Worm (Caenorhabditis elegans) whole organism, L1 larva: ENCODE data around the gene serp-1.1.

Source experiments
- C04F5.9 ChIP-seq: sonication (generic microtip); optimal IDR thresholded peaks from 2 replicates; lab custom pipeline; 2016; ENCODE audit warnings: missing genetic modification characterization, missing compliant biosample characterization
- aha-1 ChIP-seq: fragments of 150-350 bp; optimal IDR thresholded peaks from 2 replicates; lab custom pipeline; 2014; ENCODE audit warnings: missing biosample characterization, missing genetic modification characterization
- alr-1 ChIP-seq: fragments of 200-800 bp; sonication (Bioruptor generic); optimal IDR thresholded peaks from 2 replicates; lab custom pipeline; 2018; ENCODE audit warnings: borderline replicate concordance, mild to moderate bottlenecking, missing genetic modification characterization, missing compliant biosample characterization
- blmp-1 ChIP-seq: fragments of 150-350 bp; optimal IDR thresholded peaks from 2 replicates; lab custom pipeline; 2014; ENCODE audit warnings: missing biosample characterization, missing genetic modification characterization
- ceh-63 ChIP-seq: fragments of 200-800 bp; sonication (Bioruptor generic); optimal IDR thresholded peaks from 2 replicates; lab custom pipeline; 2018; ENCODE audit warnings: mild to moderate bottlenecking, missing genetic modification characterization, missing compliant biosample characterization
- ceh-82 ChIP-seq, 3 experiments: fragments of 150-350 bp in 1 of 3; sonication (generic microtip) in 2 of 3; optimal IDR thresholded peaks; 2 replicates each; lab custom pipeline; 2014 to 2017; ENCODE audit warnings: missing biosample characterization in 3 of 3, missing genetic modification characterization in 3 of 3
- ceh-88 ChIP-seq: fragments of 200-800 bp; sonication (Bioruptor generic); IDR thresholded peaks from 2 replicates; pipeline ENCODE4 v1.3.6; 2022; ENCODE audit warnings: missing genetic modification characterization, missing compliant biosample characterization
- ces-1 ChIP-seq: fragments of 150-350 bp; optimal IDR thresholded peaks from 2 replicates; lab custom pipeline; 2014; ENCODE audit warnings: missing biosample characterization, missing genetic modification reagents, missing genetic modification characterization
- efl-3 ChIP-seq: fragments of 200-800 bp; sonication (Bioruptor generic); optimal IDR thresholded peaks from 2 replicates; lab custom pipeline; 2018; ENCODE audit warnings: mild to moderate bottlenecking, missing genetic modification characterization, missing compliant biosample characterization
- egl-27 ChIP-seq, 2 experiments: fragments of 150-350 bp in 1 of 2; sonication (generic microtip); optimal IDR thresholded peaks; 3 replicates each; lab custom pipeline; 2017 to 2018; ENCODE audit warnings: missing biosample characterization in 2 of 2, missing genetic modification characterization in 2 of 2, missing genetic modification reagents in 2 of 2
- ets-5 ChIP-seq: fragments of 200-800 bp; sonication (Bioruptor generic); IDR thresholded peaks from 2 replicates; pipeline ENCODE4 v1.3.6; 2022; ENCODE audit warnings: missing genetic modification characterization, missing compliant biosample characterization
- fkh-4 ChIP-seq: sonication (generic microtip); optimal IDR thresholded peaks from 2 replicates; lab custom pipeline; 2016; ENCODE audit warnings: missing compliant biosample characterization, missing genetic modification characterization, borderline replicate concordance
- hlh-17 ChIP-seq: fragments of 200-800 bp; sonication (Bioruptor generic); optimal IDR thresholded peaks from 2 replicates; lab custom pipeline; 2018; ENCODE audit warnings: missing genetic modification characterization, mild to moderate bottlenecking, missing compliant biosample characterization, moderate library complexity, borderline replicate concordance
- irx-1 ChIP-seq: sonication (generic microtip); optimal IDR thresholded peaks from 2 replicates; lab custom pipeline; 2016; ENCODE audit warnings: missing genetic modification characterization, missing compliant biosample characterization
- jun-1 ChIP-seq: fragments of 150-350 bp; optimal IDR thresholded peaks from 2 replicates; lab custom pipeline; 2014; ENCODE audit warnings: missing biosample characterization, missing genetic modification reagents, missing genetic modification characterization
- lin-13 ChIP-seq: fragments of 150-350 bp; optimal IDR thresholded peaks from 2 replicates; lab custom pipeline; 2014; ENCODE audit warnings: missing biosample characterization, missing genetic modification reagents, missing genetic modification characterization
- lin-14 ChIP-seq: fragments of 200-800 bp; sonication (Bioruptor generic); optimal IDR thresholded peaks from 2 replicates; lab custom pipeline; 2018; ENCODE audit warnings: mild to moderate bottlenecking, missing genetic modification characterization, moderate library complexity, missing compliant biosample characterization
- lin-15B ChIP-seq: fragments of 150-350 bp; sonication (generic microtip); optimal IDR thresholded peaks from 3 replicates; lab custom pipeline; 2014; ENCODE audit warnings: missing biosample characterization, missing genetic modification characterization
- lin-35 ChIP-seq, 2 experiments: fragments of 150-350 bp; optimal IDR thresholded peaks; 2 replicates each; lab custom pipeline; 2014; ENCODE audit warnings: missing biosample characterization in 2 of 2, missing genetic modification characterization in 2 of 2, missing genetic modification reagents in 2 of 2
- lin-39 ChIP-seq: fragments of 150-350 bp; optimal IDR thresholded peaks from 2 replicates; lab custom pipeline; 2014; ENCODE audit warnings: missing biosample characterization, missing genetic modification reagents, missing genetic modification characterization
- lir-3 ChIP-seq: sonication (generic microtip); optimal IDR thresholded peaks from 2 replicates; lab custom pipeline; 2016; ENCODE audit warnings: mild to moderate bottlenecking, missing genetic modification characterization, moderate library complexity, missing compliant biosample characterization; ENCODE audit not compliant: poor library complexity
- mab-9 ChIP-seq: fragments of 200-800 bp; sonication (Bioruptor generic); IDR thresholded peaks from 2 replicates; pipeline ENCODE4 v1.3.6; 2022; ENCODE audit warnings: missing genetic modification reagents, missing genetic modification characterization, missing compliant biosample characterization
- mdl-1 ChIP-seq, 2 experiments: fragments of 150-350 bp; optimal IDR thresholded peaks; 2 replicates each; lab custom pipeline; 2014 to 2017; ENCODE audit warnings: missing biosample characterization in 2 of 2, missing genetic modification characterization in 2 of 2, inconsistent platforms in 1 of 2
- mef-2 ChIP-seq: fragments of 150-350 bp; optimal IDR thresholded peaks from 2 replicates; lab custom pipeline; 2014; ENCODE audit warnings: missing biosample characterization, missing genetic modification characterization
- mep-1 ChIP-seq: fragments of 150-350 bp; optimal IDR thresholded peaks from 2 replicates; lab custom pipeline; 2014; ENCODE audit warnings: missing biosample characterization, missing genetic modification characterization
- nhr-11 ChIP-seq: fragments of 150-350 bp; optimal IDR thresholded peaks from 2 replicates; lab custom pipeline; 2014; ENCODE audit warnings: missing biosample characterization, missing genetic modification characterization
- nhr-237 ChIP-seq: fragments of 150-350 bp; optimal IDR thresholded peaks from 2 replicates; lab custom pipeline; 2014; ENCODE audit warnings: missing biosample characterization, missing genetic modification characterization
- nhr-28 ChIP-seq: fragments of 150-350 bp; optimal IDR thresholded peaks from 2 replicates; lab custom pipeline; 2014; ENCODE audit warnings: missing biosample characterization, missing genetic modification characterization
- nhr-47 ChIP-seq: sonication (generic microtip); optimal IDR thresholded peaks from 2 replicates; lab custom pipeline; 2016; ENCODE audit warnings: mild to moderate bottlenecking, missing genetic modification characterization, moderate library complexity, missing compliant biosample characterization
- nhr-76 ChIP-seq: sonication (generic microtip); optimal IDR thresholded peaks from 2 replicates; lab custom pipeline; 2017; ENCODE audit warnings: missing biosample characterization, missing genetic modification characterization
- nhr-77 ChIP-seq: fragments of 150-350 bp; optimal IDR thresholded peaks from 2 replicates; lab custom pipeline; 2014; ENCODE audit warnings: missing biosample characterization, missing genetic modification characterization
- nhr-84 ChIP-seq: sonication (generic microtip); optimal IDR thresholded peaks from 2 replicates; lab custom pipeline; 2017; ENCODE audit warnings: missing biosample characterization, missing genetic modification characterization
- nhr-85 ChIP-seq: sonication (generic microtip); peaks from one replicate; lab custom pipeline; 2016; ENCODE audit warnings: missing genetic modification characterization, inconsistent platforms, missing compliant biosample characterization
- nhr-90 ChIP-seq: sonication (generic microtip); optimal IDR thresholded peaks from 2 replicates; lab custom pipeline; 2016; ENCODE audit warnings: mild to moderate bottlenecking, missing genetic modification characterization, missing compliant biosample characterization; ENCODE audit not compliant: poor library complexity
- pag-3 ChIP-seq: sonication (generic microtip); optimal IDR thresholded peaks from 2 replicates; lab custom pipeline; 2017; ENCODE audit warnings: missing genetic modification characterization, mild to moderate bottlenecking, missing compliant biosample characterization, antibody characterized with exemption, borderline replicate concordance; ENCODE audit not compliant: insufficient read depth
- pqm-1 ChIP-seq: sonication (generic microtip); optimal IDR thresholded peaks from 3 replicates; lab custom pipeline; 2017; ENCODE audit warnings: missing biosample characterization, missing genetic modification characterization
- skn-1 ChIP-seq: fragments of 150-350 bp; optimal IDR thresholded peaks from 2 replicates; lab custom pipeline; 2014; ENCODE audit warnings: missing biosample characterization, missing genetic modification characterization
- snpc-4 ChIP-seq: fragments of 150-350 bp; optimal IDR thresholded peaks from 2 replicates; lab custom pipeline; 2014; ENCODE audit warnings: missing biosample characterization, missing genetic modification characterization
- snu-23 ChIP-seq: sonication (generic microtip); optimal IDR thresholded peaks from 2 replicates; lab custom pipeline; 2016; ENCODE audit warnings: missing genetic modification characterization, missing compliant biosample characterization
- sptf-1 ChIP-seq: fragments of 150-350 bp; optimal IDR thresholded peaks from 2 replicates; lab custom pipeline; 2014; ENCODE audit warnings: missing biosample characterization, missing genetic modification characterization
- sup-37 ChIP-seq: fragments of 200-800 bp; sonication (Bioruptor generic); optimal IDR thresholded peaks from 2 replicates; lab custom pipeline; 2018; ENCODE audit warnings: mild to moderate bottlenecking, missing genetic modification characterization, missing compliant biosample characterization
- swsn-7 ChIP-seq: sonication (generic microtip); optimal IDR thresholded peaks from 2 replicates; lab custom pipeline; 2016; ENCODE audit warnings: missing genetic modification characterization, missing compliant biosample characterization
- unc-86 ChIP-seq: sonication (generic microtip); optimal IDR thresholded peaks from 2 replicates; lab custom pipeline; 2016; ENCODE audit warnings: missing genetic modification characterization, missing compliant biosample characterization
- unc-98 ChIP-seq: fragments of 200-800 bp; sonication (Bioruptor generic); IDR thresholded peaks from 2 replicates; pipeline ENCODE4 v1.3.6; 2022; ENCODE audit warnings: missing genetic modification characterization, missing compliant biosample characterization
- xbp-1 ChIP-seq: sonication (generic microtip); optimal IDR thresholded peaks from 2 replicates; lab custom pipeline; 2016; ENCODE audit warnings: missing genetic modification characterization, missing compliant biosample characterization
- zag-1 ChIP-seq: fragments of 150-350 bp; optimal IDR thresholded peaks from 2 replicates; lab custom pipeline; 2014; ENCODE audit warnings: missing biosample characterization, missing genetic modification characterization
- zip-4 ChIP-seq: fragments of 200-800 bp; sonication (Bioruptor generic); optimal IDR thresholded peaks from 2 replicates; lab custom pipeline; 2018; ENCODE audit warnings: mild to moderate bottlenecking, missing genetic modification characterization, moderate library complexity, missing compliant biosample characterization
- ztf-11 ChIP-seq, 2 experiments: sonication (generic microtip); optimal IDR thresholded peaks; 2 replicates each; lab custom pipeline; 2016 to 2017; ENCODE audit warnings: missing genetic modification characterization in 2 of 2, missing biosample characterization in 1 of 2, missing compliant biosample characterization in 1 of 2
- ztf-4 ChIP-seq: fragments of 150-350 bp; optimal IDR thresholded peaks from 2 replicates; lab custom pipeline; 2014; ENCODE audit warnings: missing biosample characterization, missing genetic modification characterization

Gene serp-1.1

DNA sequence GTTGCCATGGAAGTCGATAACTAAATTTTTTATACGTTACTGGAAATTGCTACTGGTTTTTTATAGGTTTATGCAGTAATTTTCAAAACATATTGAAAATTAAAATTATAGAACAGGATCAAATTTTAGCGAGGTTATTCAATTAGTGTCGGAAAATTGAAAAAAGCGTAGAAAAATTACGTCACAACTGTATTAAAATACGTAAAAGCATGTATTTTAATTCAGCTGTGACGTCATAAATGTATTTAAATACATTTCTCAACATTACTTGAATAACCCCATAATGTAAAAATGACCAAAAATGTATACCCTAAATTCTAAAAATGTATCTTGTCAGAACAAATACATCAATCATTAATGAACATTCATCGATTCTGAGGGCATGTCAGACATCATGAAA lies 7.5 kb downstream of the serp-1.1 start:
- no peak for TF ChIP-seq zag-1 (tag; lab: Kevin White, UChicago)
- TF ChIP-seq mep-1 (tag; lab: Kevin White, UChicago) = no peak
- no peak for TF ChIP-seq efl-3 (GFP tag; lab: Kevin White, UChicago)
- TF ChIP-seq egl-27 (tag; optimal IDR thresholded peaks at IDR 0.05; lab: Kevin White, UChicago) = no peak
- TF ChIP-seq pqm-1 (tag; lab: Kevin White, UChicago) = no peak
- no peak for TF ChIP-seq alr-1
- TF ChIP-seq irx-1 (tag; lab: Kevin White, UChicago) = no peak

DNA sequence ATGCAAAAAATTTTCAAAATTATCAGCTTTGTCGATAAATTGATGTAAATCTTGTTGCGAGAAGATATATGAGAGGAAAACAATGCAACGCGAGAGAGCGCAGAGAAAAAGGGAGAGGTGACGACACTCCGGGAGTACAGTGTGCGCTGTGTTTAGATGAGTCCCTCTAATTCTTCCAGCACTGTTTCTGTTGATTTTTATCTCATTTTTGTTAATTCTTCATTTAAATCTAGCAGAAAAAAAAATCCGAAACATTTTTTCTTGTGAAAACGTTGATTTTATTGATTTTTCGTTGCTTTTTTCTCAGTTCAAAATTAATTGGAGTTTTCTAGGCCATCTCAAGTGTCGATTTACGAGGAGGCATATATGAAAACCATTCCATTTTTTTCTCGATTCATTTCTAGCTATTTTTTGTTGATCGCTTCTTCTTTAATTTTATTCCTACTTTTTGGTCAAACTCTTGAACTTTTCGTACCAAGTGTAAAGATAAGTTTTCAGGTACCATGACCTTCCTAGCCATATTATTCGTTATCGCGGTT lies 8.1 kb downstream of the serp-1.1 start, which contains the start of gene acl-1:
TSS of gene acl-1 (plus strand) at position 489 of the 539 bp plus-strand sequence.
- TF ChIP-seq mab-9 (peak; percentile 53), snu-23 (GFP tag; lab: Kevin White, UChicago) (peak; percentile 95), lir-3 (tag; lab: Kevin White, UChicago) (peak; percentile 86), nhr-47 (tag; lab: Kevin White, UChicago) (peak; percentile 95), efl-3 (GFP tag; lab: Kevin White, UChicago) (peak; percentile 16), nhr-28 (no peak), jun-1 (tag; lab: Kevin White, UChicago) (peak; percentile 51), ceh-88 (GFP tag; lab: Robert Waterston, UW) (peak; percentile 73), sptf-1 (tag; lab: Kevin White, UChicago) (no peak), zag-1 (tag; lab: Kevin White, UChicago) (no peak), lin-39 (peak; percentile 64), lin-15B (tag; lab: Kevin White, UChicago) (peak; percentile 36), ces-1 (GFP tag; lab: Kevin White, UChicago) (no peak), ceh-82 (tag; optimal IDR thresholded peaks at IDR 0.05; lab: Kevin White, UChicago) (peak in 2 of 3 experiments; percentile 50 to 70), lin-35 (GFP tag; optimal IDR thresholded peaks at IDR 0.05; lab: Kevin White, UChicago) (peak; percentile 45 to 66), ztf-4 (peak; percentile 5), alr-1 (no peak), nhr-76 (tag; lab: Kevin White, UChicago) (no peak), skn-1 (tag; lab: Kevin White, UChicago) (no peak), ztf-11 (tag; optimal IDR thresholded peaks at IDR 0.05; lab: Kevin White, UChicago) (peak in 1 of 2 experiments; percentile 83), blmp-1 (peak; percentile 10), ceh-63 (GFP tag; lab: Kevin White, UChicago) (no peak), fkh-4 (tag; lab: Kevin White, UChicago) (peak; percentile 90), sup-37 (GFP tag; lab: Kevin White, UChicago) (peak; percentile 70), xbp-1 (tag; lab: Kevin White, UChicago) (peak; percentile 90), unc-86 (tag; lab: Kevin White, UChicago) (peak; percentile 85), mdl-1 (tag; optimal IDR thresholded peaks at IDR 0.05; lab: Kevin White, UChicago) (peak in 1 of 2 experiments; percentile 7), lin-13 (GFP tag; lab: Kevin White, UChicago) (peak; percentile 56), nhr-85 (tag; lab: Kevin White, UChicago) (peak; percentile 96), nhr-237 (tag; lab: Kevin White, UChicago) (peak; percentile 30), nhr-84 (tag; lab: Kevin White, UChicago) (no peak), lin-14 (GFP tag; lab: Kevin White, UChicago) (peak; percentile 92), unc-98 (peak; percentile 32; the same call in 1 of the 2 replicates), pqm-1 (tag; lab: Kevin White, UChicago) (no peak), pag-3 (tag; lab: Kevin White, UChicago) (no peak), C04F5.9 (tag; lab: Kevin White, UChicago) (peak; percentile 83), mep-1 (tag; lab: Kevin White, UChicago) (peak; percentile 77), aha-1 (tag; lab: Kevin White, UChicago) (no peak), nhr-77 (tag; lab: Kevin White, UChicago) (peak; percentile 49), ets-5 (GFP tag; lab: Robert Waterston, UW) (no peak), zip-4 (peak; percentile 75), swsn-7 (tag; lab: Kevin White, UChicago) (peak; percentile 88), nhr-90 (tag; lab: Kevin White, UChicago) (peak; percentile 93), mef-2 (tag; lab: Kevin White, UChicago) (no peak), snpc-4 (tag; lab: Kevin White, UChicago) (peak; percentile 49), hlh-17 (GFP tag; lab: Kevin White, UChicago) (no peak), nhr-11 (peak; percentile 61)
